Fruit fly (Drosophila melanogaster) whole organism, embryonic: Measurements from ENCODE around the gene EloB.
A peak's percentile ranks its signal among the peaks of the same experiment; 100 is the strongest.

Source experiments
- Ada2b ChIP-seq: fragments of 200-800 bp; sonication (Bioruptor generic); IDR thresholded peaks from 2 replicates; pipeline ENCODE4 v1.3.6; 2022; ENCODE audit warnings: missing biosample characterization, missing genetic modification characterization
- Blimp-1 ChIP-seq: fragments of 200-800 bp; sonication (Bioruptor generic); optimal IDR thresholded peaks from 3 replicates; lab custom pipeline; 2018; ENCODE audit warnings: missing biosample characterization, missing genetic modification characterization, mild to moderate bottlenecking, moderate library complexity, missing genetic modification reagents
- CG10462 ChIP-seq: fragments of 200-800 bp; sonication (Bioruptor generic); optimal IDR thresholded peaks from 2 replicates; lab custom pipeline; 2016; ENCODE audit warnings: missing biosample characterization, missing genetic modification characterization
- CG11504 ChIP-seq: fragments of 200-800 bp; sonication (Bioruptor generic); optimal IDR thresholded peaks from 3 replicates; lab custom pipeline; 2019; ENCODE audit warnings: missing biosample characterization, mild to moderate bottlenecking, missing genetic modification characterization, moderate library complexity
- CG12155 ChIP-seq: fragments of 200-800 bp; sonication (Bioruptor generic); optimal IDR thresholded peaks from 3 replicates; lab custom pipeline; 2016; ENCODE audit warnings: missing biosample characterization, missing genetic modification characterization
- CG12659 ChIP-seq: fragments of 200-800 bp; sonication (Bioruptor generic); optimal IDR thresholded peaks from 3 replicates; lab custom pipeline; 2017; ENCODE audit warnings: mild to moderate bottlenecking, missing biosample characterization, missing genetic modification reagents, missing genetic modification characterization
- CG12942 ChIP-seq: fragments of 200-800 bp; sonication (Bioruptor generic); optimal IDR thresholded peaks from 3 replicates; lab custom pipeline; 2016; ENCODE audit warnings: missing biosample characterization, missing genetic modification characterization
- CG18011 ChIP-seq: fragments of 200-800 bp; sonication (Bioruptor generic); optimal IDR thresholded peaks from 2 replicates; lab custom pipeline; 2017; ENCODE audit warnings: missing biosample characterization, missing genetic modification characterization, mild to moderate bottlenecking, moderate library complexity, missing genotype
- CG18476 ChIP-seq: fragments of 200-800 bp; sonication (Bioruptor generic); optimal IDR thresholded peaks from 2 replicates; lab custom pipeline; 2016; ENCODE audit warnings: missing biosample characterization, mild to moderate bottlenecking, missing genetic modification characterization
- CG18764 ChIP-seq: fragments of 200-800 bp; sonication (Bioruptor generic); optimal IDR thresholded peaks from 3 replicates; lab custom pipeline; 2016; ENCODE audit warnings: missing biosample characterization, missing genetic modification characterization
- CG3163 ChIP-seq: fragments of 200-800 bp; sonication (Bioruptor generic); optimal IDR thresholded peaks from 3 replicates; lab custom pipeline; 2016; ENCODE audit warnings: missing biosample characterization, missing genetic modification characterization
- CG42726 ChIP-seq: fragments of 200-800 bp; sonication (Bioruptor generic); IDR thresholded peaks from 2 replicates; pipeline ENCODE4 v1.3.6; 2022; ENCODE audit warnings: missing biosample characterization, missing genetic modification characterization; ENCODE audit not compliant: partially characterized antibody
- CG6813 ChIP-seq: fragments of 200-800 bp; sonication (Bioruptor generic); optimal IDR thresholded peaks from 2 replicates; lab custom pipeline; 2017; ENCODE audit warnings: missing biosample characterization, missing genetic modification characterization, mild to moderate bottlenecking, moderate library complexity, missing genetic modification reagents
- Dfd ChIP-seq, 2 experiments: fragments of >200 bp; optimal IDR thresholded peaks; 2 replicates each; lab custom pipeline; 2017; ENCODE audit warnings: missing biosample characterization in 2 of 2, missing genetic modification characterization in 2 of 2
- E2f2 ChIP-seq: fragments of 200-800 bp; sonication (Bioruptor generic); IDR thresholded peaks from 2 replicates; pipeline ENCODE4 v1.3.6; 2022; ENCODE audit warnings: missing biosample characterization, missing genetic modification characterization
- Hey ChIP-seq: fragments of 200-800 bp; sonication (Bioruptor generic); optimal IDR thresholded peaks from 3 replicates; lab custom pipeline; 2018; ENCODE audit warnings: missing biosample characterization, mild to moderate bottlenecking, missing genetic modification characterization
- Hr3 ChIP-seq: fragments of 200-800 bp; sonication (Bioruptor generic); optimal IDR thresholded peaks from 3 replicates; lab custom pipeline; 2016; ENCODE audit warnings: missing biosample characterization, missing genetic modification characterization
- Mes4 ChIP-seq: fragments of 200-800 bp; sonication (Bioruptor generic); optimal IDR thresholded peaks from 2 replicates; lab custom pipeline; 2016; ENCODE audit warnings: missing biosample characterization, missing genetic modification characterization
- Myb ChIP-seq: fragments of 200-800 bp; sonication (Bioruptor generic); optimal IDR thresholded peaks from 2 replicates; lab custom pipeline; 2016; ENCODE audit warnings: missing biosample characterization, missing genetic modification characterization
- NfI ChIP-seq: fragments of 200-800 bp; sonication (Bioruptor generic); optimal IDR thresholded peaks from 3 replicates; lab custom pipeline; 2018; ENCODE audit warnings: missing biosample characterization, mild to moderate bottlenecking, missing genetic modification characterization, moderate library complexity
- Opbp ChIP-seq: fragments of 200-800 bp; sonication (Bioruptor generic); IDR thresholded peaks from 3 replicates; pipeline ENCODE4 v1.3.6; 2022; ENCODE audit warnings: missing biosample characterization, missing genetic modification characterization; ENCODE audit not compliant: partially characterized antibody
- Side ChIP-seq: fragments of 200-800 bp; sonication (Bioruptor generic); optimal IDR thresholded peaks from 2 replicates; lab custom pipeline; 2016; ENCODE audit warnings: missing biosample characterization, missing genetic modification characterization
- Sox100B ChIP-seq: fragments of 200-800 bp; sonication (Bioruptor generic); optimal IDR thresholded peaks from 3 replicates; lab custom pipeline; 2018; ENCODE audit warnings: missing biosample characterization, mild to moderate bottlenecking, missing genetic modification characterization
- Sry-δ ChIP-seq: fragments of 200-800 bp; sonication (Bioruptor generic); optimal IDR thresholded peaks from 2 replicates; lab custom pipeline; 2016; ENCODE audit warnings: missing biosample characterization, missing genetic modification characterization
- Tbp ChIP-seq: fragments of >200 bp; optimal IDR thresholded peaks from 2 replicates; lab custom pipeline; 2018; ENCODE audit warnings: missing biosample characterization, missing genetic modification characterization
- az2 ChIP-seq: fragments of 200-800 bp; sonication (Bioruptor generic); optimal IDR thresholded peaks from 3 replicates; lab custom pipeline; 2016; ENCODE audit warnings: missing biosample characterization, missing genetic modification characterization
- bbx ChIP-seq: fragments of 200-800 bp; sonication (Bioruptor generic); IDR thresholded peaks from 2 replicates; pipeline ENCODE4 v1.3.6; 2022; ENCODE audit warnings: missing biosample characterization, missing genetic modification characterization; ENCODE audit not compliant: partially characterized antibody
- da ChIP-seq: fragments of 200-800 bp; sonication (Bioruptor generic); optimal IDR thresholded peaks from 2 replicates; lab custom pipeline; 2016; ENCODE audit warnings: missing biosample characterization, missing genetic modification characterization
- ftz-f1 ChIP-seq: fragments of 200-800 bp; sonication (Bioruptor generic); optimal IDR thresholded peaks from 2 replicates; lab custom pipeline; 2016; ENCODE audit warnings: missing biosample characterization, missing genetic modification characterization
- hth ChIP-seq: fragments of >200 bp; optimal IDR thresholded peaks from 2 replicates; lab custom pipeline; 2017; ENCODE audit warnings: inconsistent platforms
- kay ChIP-seq: fragments of 200-800 bp; sonication (Bioruptor generic); optimal IDR thresholded peaks from 2 replicates; lab custom pipeline; 2016; ENCODE audit warnings: missing biosample characterization, missing genetic modification characterization
- lov ChIP-seq, 2 experiments: fragments of 200-800 bp in 1 of 2; fragments of >200 bp in 1 of 2; sonication (Bioruptor generic) in 1 of 2; IDR thresholded peaks in 1 of 2; optimal IDR thresholded peaks in 1 of 2; 2 replicates in 1 of 2; 3 replicates in 1 of 2; pipeline versions ENCODE4 v1.3.6 to Lab custom; 2017 to 2022; ENCODE audit warnings: missing biosample characterization in 1 of 2, missing genetic modification characterization in 1 of 2
- odd ChIP-seq: fragments of 200-800 bp; sonication (Bioruptor generic); optimal IDR thresholded peaks from 2 replicates; lab custom pipeline; 2017; ENCODE audit warnings: missing biosample characterization, mild to moderate bottlenecking, missing genetic modification characterization
- pb ChIP-seq: fragments of 200-800 bp; sonication (Bioruptor generic); optimal IDR thresholded peaks from 3 replicates; lab custom pipeline; 2016; ENCODE audit warnings: missing biosample characterization, missing genetic modification characterization
- pita ChIP-seq: fragments of 200-800 bp; sonication (Bioruptor generic); optimal IDR thresholded peaks from 2 replicates; lab custom pipeline; 2017; ENCODE audit warnings: missing biosample characterization, mild to moderate bottlenecking, missing genetic modification characterization
- sd ChIP-seq: fragments of 200-800 bp; sonication (Bioruptor generic); optimal IDR thresholded peaks from 3 replicates; lab custom pipeline; 2018; ENCODE audit warnings: missing biosample characterization, mild to moderate bottlenecking, missing genetic modification characterization, moderate library complexity
- sima ChIP-seq: fragments of 200-800 bp; sonication (Bioruptor generic); optimal IDR thresholded peaks from 2 replicates; lab custom pipeline; 2016; ENCODE audit warnings: missing biosample characterization, missing genetic modification characterization
- slou ChIP-seq: fragments of 200-800 bp; sonication (Bioruptor generic); optimal IDR thresholded peaks from 3 replicates; lab custom pipeline; 2016; ENCODE audit warnings: missing biosample characterization, missing genetic modification characterization
- so ChIP-seq: fragments of 200-800 bp; sonication (Bioruptor generic); IDR thresholded peaks from 3 replicates; pipeline ENCODE4 v1.3.6; 2022; ENCODE audit warnings: missing biosample characterization, missing genetic modification characterization
- vnd ChIP-seq: fragments of 200-800 bp; sonication (Bioruptor generic); IDR thresholded peaks from 3 replicates; pipeline ENCODE4 v1.3.6; 2022; ENCODE audit warnings: missing biosample characterization, missing genetic modification characterization; ENCODE audit not compliant: partially characterized antibody
- zf30C ChIP-seq: fragments of 200-800 bp; sonication (Bioruptor generic); optimal IDR thresholded peaks from 3 replicates; lab custom pipeline; 2018; ENCODE audit warnings: missing biosample characterization, mild to moderate bottlenecking, missing genetic modification characterization

The EloB gene

DNA sequence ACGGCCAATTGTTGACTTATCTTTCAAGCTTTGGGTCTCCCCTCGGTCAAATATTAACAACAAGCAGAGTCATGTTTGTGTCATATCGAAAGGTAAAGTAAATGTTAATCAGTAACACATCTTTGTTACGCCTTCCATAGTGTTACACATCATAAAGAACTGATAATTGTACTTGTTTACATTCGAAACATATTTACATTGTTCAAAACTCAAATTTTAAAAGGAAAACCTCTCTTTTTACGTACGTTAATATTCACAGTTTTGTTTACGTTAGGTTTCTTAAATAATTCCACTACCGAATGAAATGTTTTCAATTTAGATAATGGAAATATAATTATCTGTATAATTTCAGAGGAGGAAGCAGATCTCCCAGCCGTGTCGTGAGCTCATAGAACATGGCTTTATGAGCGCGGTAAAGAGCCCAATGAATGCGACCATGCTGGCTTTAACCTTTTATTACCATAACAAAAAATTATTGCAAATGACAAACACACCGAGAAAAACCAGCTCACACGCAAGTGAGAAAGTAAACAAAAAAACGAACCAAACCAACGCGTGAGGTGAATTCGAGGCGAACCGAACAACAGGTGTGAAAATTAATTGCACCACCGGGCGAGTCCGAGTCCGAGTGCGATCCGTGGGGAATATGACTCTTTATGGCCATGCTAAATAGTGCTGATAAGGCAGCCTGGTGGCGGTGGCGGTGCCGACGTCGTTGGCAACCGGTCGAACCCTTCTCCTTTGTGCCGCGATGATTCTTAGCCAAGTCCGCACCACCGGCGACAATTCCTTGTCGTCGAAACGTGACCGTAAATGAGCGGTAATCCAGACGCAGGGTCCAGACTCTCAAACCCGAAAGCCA, 37.1 kb downstream of the EloB start (continued):
- TF ChIP-seq CG18476 (GFP tag; lab: Kevin White, UChicago) (peak; percentile 22), Hey (tag; lab: Kevin White, UChicago) (no peak), zf30C (GFP tag; lab: Kevin White, UChicago) (peak; percentile 61), sima (no peak), CG11504 (tag; lab: Kevin White, UChicago) (no peak), Mes4 (GFP tag; lab: Kevin White, UChicago) (peak; percentile 18), E2f2 (no peak), pb (GFP tag; lab: Kevin White, UChicago) (no peak), CG10462 (GFP tag; lab: Kevin White, UChicago) (no peak), lov (optimal IDR thresholded peaks at IDR 0.05; lab: Kevin White, UChicago) (no peak), lov (GFP tag; IDR thresholded peaks at IDR 0.05; lab: Robert Waterston, UW) (no peak), az2 (GFP tag; lab: Kevin White, UChicago) (no peak), Opbp (no peak), CG3163 (no peak), Sry-δ (GFP tag; lab: Kevin White, UChicago) (no peak), Hr3 (GFP tag; lab: Kevin White, UChicago) (no peak), CG6813 (GFP tag; lab: Kevin White, UChicago) (peak; percentile 77), bbx (GFP tag; lab: Robert Waterston, UW) (no peak), CG18764 (GFP tag; lab: Kevin White, UChicago) (no peak), CG18011 (GFP tag; lab: Kevin White, UChicago) (no peak), Blimp-1 (GFP tag; lab: Kevin White, UChicago) (peak; percentile 52), CG12155 (GFP tag; lab: Kevin White, UChicago) (no peak), CG12942 (GFP tag; lab: Kevin White, UChicago) (no peak), Side (GFP tag; lab: Kevin White, UChicago) (no peak), CG42726 (no peak), CG12659 (GFP tag; lab: Kevin White, UChicago) (peak; percentile 50), Ada2b (GFP tag; lab: Robert Waterston, UW) (no peak), Dfd (GFP tag; optimal IDR thresholded peaks at IDR 0.05; lab: Kevin White, UChicago) (no peak), Sox100B (peak; percentile 77), odd (peak; percentile 54), NfI (GFP tag; lab: Kevin White, UChicago) (no peak), hth (lab: Kevin White, UChicago) (no peak), slou (GFP tag; lab: Kevin White, UChicago) (peak; percentile 30), ftz-f1 (GFP tag; lab: Kevin White, UChicago) (no peak), vnd (GFP tag; lab: Robert Waterston, UW) (no peak), pita (GFP tag; lab: Kevin White, UChicago) (no peak), sd (tag; lab: Kevin White, UChicago) (no peak), kay (GFP tag; lab: Kevin White, UChicago) (peak; percentile 20), so (GFP tag; lab: Robert Waterston, UW) (peak; percentile 59; the same call in 1 of the 3 replicates), da (GFP tag; lab: Kevin White, UChicago) (no peak), Tbp (no peak), Myb (GFP tag; lab: Kevin White, UChicago) (no peak)
